Worm (Caenorhabditis elegans): Measurements from ENCODE around the gene C55A6.11.
"Not testable (repeated sequence)": the region's sequence is repeated elsewhere in the genome, so short reads cannot be mapped to it uniquely, and the experiment has no call there.

DNA sequence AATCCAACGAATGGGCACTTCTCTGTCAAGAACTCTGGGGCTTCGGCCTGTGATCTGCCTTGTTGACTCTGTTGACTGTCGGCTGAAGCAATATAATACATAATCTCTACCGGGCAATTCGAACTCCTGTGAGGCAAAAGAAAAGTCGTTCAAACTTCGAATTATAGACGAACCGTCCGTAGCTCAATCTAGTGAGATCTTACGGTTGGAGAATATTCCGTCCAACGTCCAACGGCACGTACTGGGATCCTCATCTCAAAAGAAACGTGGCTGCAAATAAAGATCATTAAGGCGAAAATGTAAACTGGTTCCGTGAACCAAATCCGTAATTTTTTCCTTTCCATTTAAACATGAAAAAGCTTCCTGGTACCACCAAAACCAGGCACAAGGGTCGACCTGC is 39.6 kb upstream of the C55A6.11 start, which contains the start of gene T11F9.14:
- TF ChIP-seq pax-1 (tag; optimal IDR thresholded peaks at IDR 0.05); ceh-31 (tag; optimal IDR thresholded peaks at IDR 0.05); ama-1 (optimal IDR thresholded peaks at IDR 0.05); dmd-4 (tag; optimal IDR thresholded peaks at IDR 0.05; ENCODE audit: borderline replicate concordance): not testable (repeated sequence)

Data from whole organism, late embryonic.